Fruit fly (Drosophila melanogaster) S2 (cell line): ENCODE data around the gene CG12589.

Experiments used
- CG8478 ChIP-seq: fragments of >200 bp; optimal IDR thresholded peaks from 2 replicates; lab custom pipeline; 2018
- CTCF ChIP-seq, 2 experiments: fragments of >200 bp; optimal IDR thresholded peaks; 2 replicates each; lab custom pipeline; 2018

DNA sequence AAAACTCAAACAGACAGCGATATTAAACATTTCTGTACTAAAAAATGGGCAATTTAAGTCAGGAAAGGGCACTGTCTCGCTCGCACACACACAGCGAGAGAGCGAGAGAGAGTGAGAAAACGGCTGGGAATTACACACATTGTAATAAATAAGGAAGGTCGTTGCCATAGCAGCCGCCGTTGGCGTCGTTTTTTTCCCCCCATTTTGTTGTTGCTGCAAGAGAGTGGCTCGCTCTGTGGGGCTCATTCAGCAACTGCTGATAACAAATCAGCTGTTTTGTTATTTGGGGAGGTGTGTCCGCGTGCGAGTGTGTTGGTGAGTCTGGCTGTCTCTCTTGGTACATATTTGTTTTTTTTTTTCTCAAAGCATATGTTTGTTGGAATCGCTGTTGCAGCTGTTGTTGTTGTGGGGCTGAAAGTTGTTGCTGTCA lies 50.9 kb downstream of the CG12589 start:
- TF ChIP-seq CG8478 (lab: Kevin White, UChicago): no peak
- peak; percentile 19 to 57 for TF ChIP-seq CTCF (optimal IDR thresholded peaks at IDR 0.05; lab: Kevin White, UChicago)
